Worm (Caenorhabditis elegans) whole organism, early embryonic: ENCODE measurements around the gene str-109.

Experiments
- B0310.2 ChIP-seq: sonication (generic microtip); optimal IDR thresholded peaks from 2 replicates; lab custom pipeline; 2016; ENCODE audit warnings: mild to moderate bottlenecking, missing genetic modification characterization, missing compliant biosample characterization
- F13C5.2 ChIP-seq: sonication (generic microtip); optimal IDR thresholded peaks from 2 replicates; lab custom pipeline; 2017; ENCODE audit warnings: mild to moderate bottlenecking, missing genetic modification characterization, inconsistent platforms, missing compliant biosample characterization
- aly-1 ChIP-seq: sonication (generic microtip); optimal IDR thresholded peaks from 2 replicates; lab custom pipeline; 2016; ENCODE audit warnings: missing genetic modification characterization, missing compliant biosample characterization
- ama-1 ChIP-seq: fragments of 150-350 bp; optimal IDR thresholded peaks from 2 replicates; lab custom pipeline; 2014
- ceh-13 ChIP-seq: fragments of 200-800 bp; sonication (Bioruptor generic); optimal IDR thresholded peaks from 2 replicates; lab custom pipeline; 2018; ENCODE audit warnings: mild to moderate bottlenecking, missing genetic modification characterization, missing compliant biosample characterization
- ceh-36 ChIP-seq: sonication (generic microtip); optimal IDR thresholded peaks from 2 replicates; lab custom pipeline; 2016; ENCODE audit warnings: missing genetic modification characterization, inconsistent platforms, missing compliant biosample characterization
- ets-7 ChIP-seq: sonication (generic microtip); optimal IDR thresholded peaks from 2 replicates; lab custom pipeline; 2016; ENCODE audit warnings: missing genotype, missing genetic modification characterization, missing compliant biosample characterization
- flt-1 ChIP-seq: fragments of 200-800 bp; sonication (Bioruptor generic); IDR thresholded peaks from 2 replicates; pipeline ENCODE4 v1.3.6; 2022; ENCODE audit warnings: missing genetic modification characterization, missing compliant biosample characterization
- hmbx-1 ChIP-seq: sonication (generic microtip); optimal IDR thresholded peaks from 2 replicates; lab custom pipeline; 2016; ENCODE audit warnings: mild to moderate bottlenecking, missing genetic modification characterization, missing compliant biosample characterization
- hmg-4 ChIP-seq: fragments of 200-800 bp; sonication (Bioruptor generic); optimal IDR thresholded peaks from 2 replicates; lab custom pipeline; 2018; ENCODE audit warnings: mild to moderate bottlenecking, missing genetic modification characterization, missing compliant biosample characterization
- hnd-1 ChIP-seq: sonication (generic microtip); optimal IDR thresholded peaks from 2 replicates; lab custom pipeline; 2016; ENCODE audit warnings: missing genetic modification characterization, missing compliant biosample characterization
- pes-1 ChIP-seq: fragments of 200-800 bp; sonication (Bioruptor generic); IDR thresholded peaks from 2 replicates; pipeline ENCODE4 v1.3.6; 2022; ENCODE audit warnings: missing genetic modification reagents, missing genetic modification characterization, missing compliant biosample characterization
- scrt-1 ChIP-seq: fragments of 200-800 bp; sonication (Bioruptor generic); IDR thresholded peaks from 2 replicates; pipeline ENCODE4 v1.3.6; 2022; ENCODE audit warnings: missing genetic modification characterization, missing compliant biosample characterization
- sea-1 ChIP-seq: fragments of 200-800 bp; sonication (Bioruptor generic); conservative IDR thresholded peaks from 2 replicates; pipeline ENCODE4 v1.3.6; 2022; ENCODE audit warnings: missing genetic modification characterization, missing compliant biosample characterization
- tbx-11 ChIP-seq: fragments of 200-800 bp; sonication (Bioruptor generic); IDR thresholded peaks from 2 replicates; pipeline ENCODE4 v1.3.6; 2022; ENCODE audit warnings: missing genetic modification characterization, missing compliant biosample characterization
- tbx-37 ChIP-seq: fragments of 200-800 bp; sonication (Bioruptor generic); conservative IDR thresholded peaks from 2 replicates; pipeline ENCODE4 v1.3.6; 2022; ENCODE audit warnings: missing genetic modification reagents, missing genetic modification characterization, missing compliant biosample characterization
- tra-4 ChIP-seq: sonication (generic microtip); optimal IDR thresholded peaks from 2 replicates; lab custom pipeline; 2017; ENCODE audit warnings: missing genetic modification characterization, missing compliant biosample characterization

Gene str-109

ce11 chrV:16142371-16142770 lies 19.7 kb downstream of the str-109 start, which contains the start of gene fbxa-18:
fbxa-18 (plus strand) TSS chrV:16142671.
- no peak for TF ChIP-seq tra-4 (tag; lab: Kevin White, UChicago)

- TF ChIP-seq B0310.2 (tag; lab: Kevin White, UChicago) (no peak), F13C5.2 (tag; lab: Kevin White, UChicago) (no peak), ets-7 (tag; lab: Kevin White, UChicago) (no peak), ceh-36 (tag; lab: Kevin White, UChicago) (no peak), hnd-1 (no peak), aly-1 (tag; lab: Kevin White, UChicago) (no peak), sea-1 (GFP tag; lab: Robert Waterston, UW) (no peak), tbx-37 (no peak), hmbx-1 (tag; lab: Kevin White, UChicago) (no peak), tra-4 (tag; lab: Kevin White, UChicago) (no peak), flt-1 (GFP tag; lab: Robert Waterston, UW) (no peak), pes-1 (no peak), scrt-1 (GFP tag; lab: Robert Waterston, UW) (no peak), ceh-13 (GFP tag; lab: Kevin White, UChicago) (no peak), hmg-4 (GFP tag; lab: Kevin White, UChicago) (no peak), ama-1 (no peak), tbx-11 (GFP tag; lab: Robert Waterston, UW) (no peak)
These were observed 21.0 kb downstream of the str-109 start, which contains the start of gene clc-32 for ce11 chrV:16141071-16141470. clc-32 (minus strand) TSS chrV:16141171.

ce11 chrV:16139529-16139928 lies 22.5 kb downstream of the str-109 start, which contains the start of gene clc-11:
clc-11 (minus strand) TSS chrV:16139629.
- no peak for TF ChIP-seq aly-1 (tag; lab: Kevin White, UChicago)
- no peak for TF ChIP-seq hmbx-1 (tag; lab: Kevin White, UChicago)

ce11 chrV:16137043-16137442 lies 25.0 kb downstream of the str-109 start, which contains the start of gene F44G3.7:
F44G3.7 (minus strand) TSS chrV:16137143.
- no peak for TF ChIP-seq aly-1 (tag; lab: Kevin White, UChicago)
- TF ChIP-seq sea-1 (GFP tag; lab: Robert Waterston, UW): no peak
- TF ChIP-seq B0310.2 (tag; lab: Kevin White, UChicago): no peak
- no peak for TF ChIP-seq tbx-37
- TF ChIP-seq F13C5.2 (tag; lab: Kevin White, UChicago): no peak
- no peak for TF ChIP-seq ama-1
- no peak for TF ChIP-seq hmg-4 (GFP tag; lab: Kevin White, UChicago)
- TF ChIP-seq hnd-1: no peak

ce11 chrV:16132705-16133104 lies 29.3 kb downstream of the str-109 start, which contains the start of gene fbxa-144:
fbxa-144 (minus strand) TSS chrV:16132805.
- no peak for TF ChIP-seq tbx-11 (GFP tag; lab: Robert Waterston, UW)
- TF ChIP-seq ets-7 (tag; lab: Kevin White, UChicago): no peak
- TF ChIP-seq hmbx-1 (tag; lab: Kevin White, UChicago): no peak
- no peak for TF ChIP-seq hmg-4 (GFP tag; lab: Kevin White, UChicago)
- TF ChIP-seq tra-4 (tag; lab: Kevin White, UChicago): no peak
- no peak for TF ChIP-seq scrt-1 (GFP tag; lab: Robert Waterston, UW)
- no peak for TF ChIP-seq hnd-1

- TF ChIP-seq hmbx-1 (tag; lab: Kevin White, UChicago) (no peak), flt-1 (GFP tag; lab: Robert Waterston, UW) (no peak), tbx-11 (GFP tag; lab: Robert Waterston, UW) (no peak), tra-4 (tag; lab: Kevin White, UChicago) (no peak), ceh-13 (GFP tag; lab: Kevin White, UChicago) (no peak), hmg-4 (GFP tag; lab: Kevin White, UChicago) (no peak), ceh-36 (tag; lab: Kevin White, UChicago) (no peak), ama-1 (no peak)
These were observed 29.8 kb downstream of the str-109 start for ce11 chrV:16132215-16132614.

ce11 chrV:16131249-16131648 lies 30.8 kb downstream of the str-109 start, which contains the start of gene fbxa-142:
fbxa-142 (minus strand) TSS chrV:16131349.
- TF ChIP-seq pes-1: no peak
- TF ChIP-seq tra-4 (tag; lab: Kevin White, UChicago): no peak
- TF ChIP-seq ama-1: no peak
- no peak for TF ChIP-seq F13C5.2 (tag; lab: Kevin White, UChicago)
- no peak for TF ChIP-seq tbx-37
- TF ChIP-seq scrt-1 (GFP tag; lab: Robert Waterston, UW): no peak
- no peak for TF ChIP-seq ets-7 (tag; lab: Kevin White, UChicago)
- no peak for TF ChIP-seq flt-1 (GFP tag; lab: Robert Waterston, UW)
- no peak for TF ChIP-seq hmg-4 (GFP tag; lab: Kevin White, UChicago)
- TF ChIP-seq hnd-1: no peak

ce11 chrV:16129116-16129515 lies 32.9 kb downstream of the str-109 start:
- TF ChIP-seq hnd-1: no peak
- no peak for TF ChIP-seq ceh-36 (tag; lab: Kevin White, UChicago)
- TF ChIP-seq F13C5.2 (tag; lab: Kevin White, UChicago): no peak
- TF ChIP-seq scrt-1 (GFP tag; lab: Robert Waterston, UW): no peak
- TF ChIP-seq tra-4 (tag; lab: Kevin White, UChicago): no peak
- TF ChIP-seq pes-1: no peak
- TF ChIP-seq ceh-13 (GFP tag; lab: Kevin White, UChicago): no peak
- no peak for TF ChIP-seq flt-1 (GFP tag; lab: Robert Waterston, UW)
- TF ChIP-seq tbx-37: no peak
- TF ChIP-seq ets-7 (tag; lab: Kevin White, UChicago): no peak
- no peak for TF ChIP-seq B0310.2 (tag; lab: Kevin White, UChicago)
- no peak for TF ChIP-seq tbx-11 (GFP tag; lab: Robert Waterston, UW)
- no peak for TF ChIP-seq ama-1
- no peak for TF ChIP-seq sea-1 (GFP tag; lab: Robert Waterston, UW)
- TF ChIP-seq hmbx-1 (tag; lab: Kevin White, UChicago): no peak
- TF ChIP-seq hmg-4 (GFP tag; lab: Kevin White, UChicago): no peak
- no peak for TF ChIP-seq aly-1 (tag; lab: Kevin White, UChicago)
